Fruit fly (Drosophila melanogaster) whole organism, pupa: ENCODE data around the gene mtTFB2.

Experiments
- CG10348 ChIP-seq: fragments of 200-800 bp; sonication (Bioruptor generic); IDR thresholded peaks from 2 replicates; pipeline ENCODE4 v1.3.6; 2022; ENCODE audit warnings: missing biosample characterization, missing genetic modification characterization
- CG12605 ChIP-seq: fragments of 200-800 bp; sonication (Bioruptor generic); IDR thresholded peaks from 2 replicates; pipeline ENCODE4 v1.3.6; 2022; ENCODE audit warnings: missing biosample characterization, missing genetic modification characterization
- CG13204 ChIP-seq: fragments of 200-800 bp; sonication (Bioruptor generic); optimal IDR thresholded peaks from 2 replicates; lab custom pipeline; 2018; ENCODE audit warnings: missing biosample characterization, mild to moderate bottlenecking, missing genetic modification characterization, moderate library complexity
- CG14655 ChIP-seq: fragments of 200-800 bp; sonication (Bioruptor generic); optimal IDR thresholded peaks from 3 replicates; lab custom pipeline; 2017; ENCODE audit warnings: mild to moderate bottlenecking, missing biosample characterization, missing genetic modification reagents, missing genetic modification characterization
- CG15710 ChIP-seq: fragments of 200-800 bp; sonication (Bioruptor generic); optimal IDR thresholded peaks from 2 replicates; lab custom pipeline; 2018; ENCODE audit warnings: missing biosample characterization, mild to moderate bottlenecking, missing genetic modification characterization, moderate library complexity
- CG17806 ChIP-seq: fragments of 200-800 bp; sonication (Bioruptor generic); optimal IDR thresholded peaks from 2 replicates; lab custom pipeline; 2018; ENCODE audit warnings: missing biosample characterization, mild to moderate bottlenecking, missing genetic modification characterization, moderate library complexity
- CG32121 ChIP-seq: fragments of 200-800 bp; sonication (Bioruptor generic); IDR thresholded peaks from 2 replicates; pipeline ENCODE4 v1.3.6; 2022; ENCODE audit warnings: missing biosample characterization, missing genetic modification characterization
- CG34367 ChIP-seq: fragments of 200-800 bp; sonication (Bioruptor generic); optimal IDR thresholded peaks from 2 replicates; lab custom pipeline; 2018; ENCODE audit warnings: missing biosample characterization, mild to moderate bottlenecking, missing genetic modification characterization
- CG4496 ChIP-seq: fragments of 200-800 bp; sonication (Bioruptor generic); IDR thresholded peaks from 3 replicates; pipeline ENCODE4 v1.3.6; 2022; ENCODE audit warnings: missing biosample characterization, missing genetic modification characterization
- CG8159 ChIP-seq: fragments of 200-800 bp; sonication (Bioruptor generic); optimal IDR thresholded peaks from 3 replicates; lab custom pipeline; 2018; ENCODE audit warnings: missing biosample characterization, mild to moderate bottlenecking, missing genetic modification characterization, moderate library complexity
- CG8301 ChIP-seq: fragments of 200-800 bp; sonication (Bioruptor generic); optimal IDR thresholded peaks from 2 replicates; lab custom pipeline; 2018; ENCODE audit warnings: missing biosample characterization, mild to moderate bottlenecking, missing genetic modification characterization
- CG9948 ChIP-seq: fragments of 200-800 bp; sonication (Bioruptor generic); optimal IDR thresholded peaks from 2 replicates; lab custom pipeline; 2018; ENCODE audit warnings: missing biosample characterization, mild to moderate bottlenecking, missing genetic modification characterization, moderate library complexity
- D1 ChIP-seq: fragments of 200-800 bp; sonication (Bioruptor generic); optimal IDR thresholded peaks from 2 replicates; lab custom pipeline; 2018; ENCODE audit warnings: missing biosample characterization, mild to moderate bottlenecking, missing genetic modification characterization, moderate library complexity
- EcR ChIP-seq: fragments of 200-800 bp; sonication (Bioruptor generic); optimal IDR thresholded peaks from 3 replicates; lab custom pipeline; 2019; ENCODE audit warnings: missing biosample characterization, missing genetic modification characterization, mild to moderate bottlenecking, moderate library complexity, missing genetic modification reagents
- Ets98B ChIP-seq: fragments of 200-800 bp; sonication (Bioruptor generic); IDR thresholded peaks from 2 replicates; pipeline ENCODE4 v1.3.6; 2022; ENCODE audit warnings: missing biosample characterization, missing genetic modification characterization
- Pif1A ChIP-seq: fragments of 200-800 bp; sonication (Bioruptor generic); optimal IDR thresholded peaks from 3 replicates; lab custom pipeline; 2016; ENCODE audit warnings: missing biosample characterization, missing genetic modification characterization
- Pif1B ChIP-seq: fragments of 200-800 bp; sonication (Bioruptor generic); optimal IDR thresholded peaks from 3 replicates; lab custom pipeline; 2016; ENCODE audit warnings: missing biosample characterization, missing genetic modification characterization
- Snoo ChIP-seq: fragments of 200-800 bp; sonication (Bioruptor generic); optimal IDR thresholded peaks from 3 replicates; lab custom pipeline; 2017; ENCODE audit warnings: missing biosample characterization, mild to moderate bottlenecking, missing genetic modification characterization, inconsistent platforms
- fd96Ca ChIP-seq: fragments of 200-800 bp; sonication (Bioruptor generic); IDR thresholded peaks from 3 replicates; pipeline ENCODE4 v1.3.6; 2022; ENCODE audit warnings: missing biosample characterization, missing genetic modification characterization
- gl ChIP-seq: fragments of 200-800 bp; sonication (Bioruptor generic); optimal IDR thresholded peaks from 2 replicates; lab custom pipeline; 2018; ENCODE audit warnings: missing biosample characterization, mild to moderate bottlenecking, missing genetic modification characterization
- rn ChIP-seq: fragments of 200-800 bp; sonication (Bioruptor generic); IDR thresholded peaks from 2 replicates; pipeline ENCODE4 v1.3.6; 2022; ENCODE audit warnings: missing biosample characterization, missing genetic modification characterization

Gene mtTFB2

dm6 chr3R:10052695-10053382, 7.5 kb downstream of the mtTFB2 start, which contains the start of the genes Fancl and Npc2e:
Gene Fancl (minus strand): TSS chr3R:10052869.
Gene Npc2e (plus strand): TSS chr3R:10053332.
- TF ChIP-seq CG32121 (GFP tag; lab: Robert Waterston, UW) (no peak), CG12605 (GFP tag; lab: Robert Waterston, UW) (no peak), Pif1A (GFP tag; lab: Kevin White, UChicago) (no peak), Ets98B (GFP tag; lab: Robert Waterston, UW) (no peak), CG15710 (tag; lab: Kevin White, UChicago) (no peak)

dm6 chr3R:10053559-10053958, 8.2 kb downstream of the mtTFB2 start:
- TF ChIP-seq gl (tag; lab: Kevin White, UChicago) (no peak), Ets98B (GFP tag; lab: Robert Waterston, UW) (no peak), Pif1B (GFP tag; lab: Kevin White, UChicago) (no peak), D1 (tag; lab: Kevin White, UChicago) (no peak), CG13204 (GFP tag; lab: Kevin White, UChicago) (no peak), CG15710 (tag; lab: Kevin White, UChicago) (no peak), CG32121 (GFP tag; lab: Robert Waterston, UW) (no peak), rn (GFP tag; lab: Robert Waterston, UW) (no peak), Snoo (tag; lab: Kevin White, UChicago) (no peak), CG8301 (tag; lab: Kevin White, UChicago) (no peak), EcR (GFP tag; lab: Kevin White, UChicago) (no peak), CG17806 (tag; lab: Kevin White, UChicago) (no peak), fd96Ca (GFP tag; lab: Robert Waterston, UW) (no peak), CG12605 (GFP tag; lab: Robert Waterston, UW) (no peak), CG34367 (tag; lab: Kevin White, UChicago) (no peak), CG8159 (tag; lab: Kevin White, UChicago) (no peak), CG9948 (no peak), Pif1A (GFP tag; lab: Kevin White, UChicago) (no peak)

- no peak for TF ChIP-seq CG14655 (GFP tag; lab: Kevin White, UChicago)
- no peak for TF ChIP-seq CG9948
- TF ChIP-seq CG8159 (tag; lab: Kevin White, UChicago), result no peak
- TF ChIP-seq CG17806 (tag; lab: Kevin White, UChicago), result no peak
- no peak for TF ChIP-seq fd96Ca (GFP tag; lab: Robert Waterston, UW)
- no peak for TF ChIP-seq CG4496
Observed at dm6 chr3R:10054278-10054975, 9.1 kb downstream of the mtTFB2 start.

- no peak for TF ChIP-seq CG17806 (tag; lab: Kevin White, UChicago)
- no peak for TF ChIP-seq CG34367 (tag; lab: Kevin White, UChicago)
- no peak for TF ChIP-seq EcR (GFP tag; lab: Kevin White, UChicago)
- TF ChIP-seq CG9948, result no peak
- TF ChIP-seq Pif1A (GFP tag; lab: Kevin White, UChicago), result no peak
- TF ChIP-seq CG15710 (tag; lab: Kevin White, UChicago), result no peak
- no peak for TF ChIP-seq CG12605 (GFP tag; lab: Robert Waterston, UW)
- no peak for TF ChIP-seq fd96Ca (GFP tag; lab: Robert Waterston, UW)
- no peak for TF ChIP-seq rn (GFP tag; lab: Robert Waterston, UW)
- TF ChIP-seq Ets98B (GFP tag; lab: Robert Waterston, UW), result no peak
- no peak for TF ChIP-seq Snoo (tag; lab: Kevin White, UChicago)
- no peak for TF ChIP-seq Pif1B (GFP tag; lab: Kevin White, UChicago)
- TF ChIP-seq CG8301 (tag; lab: Kevin White, UChicago), result no peak
Observed at dm6 chr3R:10055004-10055403, 9.6 kb downstream of the mtTFB2 start.

dm6 chr3R:10055951-10056350, 10.6 kb downstream of the mtTFB2 start, which contains the start of gene Npc2d:
Gene Npc2d (minus strand): TSS chr3R:10056083.
- TF ChIP-seq CG12605 (GFP tag; lab: Robert Waterston, UW), result no peak
- TF ChIP-seq CG14655 (GFP tag; lab: Kevin White, UChicago), result no peak
- no peak for TF ChIP-seq CG34367 (tag; lab: Kevin White, UChicago)
- no peak for TF ChIP-seq Snoo (tag; lab: Kevin White, UChicago)
- TF ChIP-seq gl (tag; lab: Kevin White, UChicago), result no peak
- TF ChIP-seq CG10348 (GFP tag; lab: Robert Waterston, UW), result no peak
- TF ChIP-seq CG13204 (GFP tag; lab: Kevin White, UChicago), result no peak
- no peak for TF ChIP-seq Pif1B (GFP tag; lab: Kevin White, UChicago)
- no peak for TF ChIP-seq CG4496
- TF ChIP-seq CG32121 (GFP tag; lab: Robert Waterston, UW), result no peak
- TF ChIP-seq rn (GFP tag; lab: Robert Waterston, UW), result no peak
- TF ChIP-seq CG8301 (tag; lab: Kevin White, UChicago), result no peak
- TF ChIP-seq D1 (tag; lab: Kevin White, UChicago), result no peak
- no peak for TF ChIP-seq EcR (GFP tag; lab: Kevin White, UChicago)
- TF ChIP-seq CG8159 (tag; lab: Kevin White, UChicago), result no peak
- no peak for TF ChIP-seq fd96Ca (GFP tag; lab: Robert Waterston, UW)
- TF ChIP-seq, all 21 proteins: peak for 0
